Fruit fly (Drosophila melanogaster) whole organism, prepupa: Measurements from ENCODE around the gene CG32017.

Experiments used
- Blimp-1 ChIP-seq: fragments of 200-800 bp; sonication (Bioruptor generic); optimal IDR thresholded peaks from 3 replicates; lab custom pipeline; 2017; ENCODE audit warnings: missing biosample characterization, missing genetic modification characterization, mild to moderate bottlenecking, moderate library complexity, missing genetic modification reagents
- CG10631 ChIP-seq: fragments of 200-800 bp; sonication (Bioruptor generic); optimal IDR thresholded peaks from 2 replicates; lab custom pipeline; 2016; ENCODE audit warnings: missing biosample characterization, missing genetic modification characterization
- CG10669 ChIP-seq: fragments of 200-800 bp; sonication (Bioruptor generic); optimal IDR thresholded peaks from 3 replicates; lab custom pipeline; 2018; ENCODE audit warnings: missing biosample characterization, mild to moderate bottlenecking, missing genetic modification characterization, moderate library complexity
- CG11294 ChIP-seq: fragments of 200-800 bp; sonication (Bioruptor generic); IDR thresholded peaks from 2 replicates; pipeline ENCODE4 v1.3.6; 2022; ENCODE audit warnings: missing biosample characterization, missing genetic modification characterization
- CG11762 ChIP-seq: fragments of 200-800 bp; sonication (Bioruptor generic); optimal IDR thresholded peaks from 3 replicates; lab custom pipeline; 2016; ENCODE audit warnings: missing biosample characterization, missing genetic modification characterization; ENCODE audit not compliant: insufficient read depth
- CG11902 ChIP-seq: fragments of 200-800 bp; sonication (Bioruptor generic); optimal IDR thresholded peaks from 3 replicates; lab custom pipeline; 2016; ENCODE audit warnings: missing biosample characterization, missing genetic modification characterization
- CG15336 ChIP-seq: fragments of 200-800 bp; sonication (Bioruptor generic); IDR thresholded peaks from 2 replicates; pipeline ENCODE4 v1.3.6; 2022; ENCODE audit warnings: missing biosample characterization, missing genetic modification characterization
- CG1621 ChIP-seq: fragments of 200-800 bp; sonication (Bioruptor generic); optimal IDR thresholded peaks from 3 replicates; lab custom pipeline; 2018; ENCODE audit warnings: missing biosample characterization, mild to moderate bottlenecking, missing genetic modification characterization
- CG3032 ChIP-seq: fragments of 200-800 bp; optimal IDR thresholded peaks from 2 replicates; lab custom pipeline; 2019; ENCODE audit warnings: missing biosample characterization, mild to moderate bottlenecking, missing genetic modification characterization, moderate library complexity
- CG31627 ChIP-seq: fragments of 200-800 bp; sonication (Bioruptor generic); optimal IDR thresholded peaks from 3 replicates; lab custom pipeline; 2016; ENCODE audit warnings: missing biosample characterization, missing genetic modification characterization
- CG32006 ChIP-seq: fragments of 200-800 bp; sonication (Bioruptor generic); optimal IDR thresholded peaks from 3 replicates; lab custom pipeline; 2017; ENCODE audit warnings: missing biosample characterization, mild to moderate bottlenecking, missing genetic modification characterization
- CG34406 ChIP-seq: fragments of 200-800 bp; sonication (Bioruptor generic); optimal IDR thresholded peaks from 3 replicates; lab custom pipeline; 2016; ENCODE audit warnings: missing biosample characterization, missing genetic modification characterization
- CG4318 ChIP-seq: fragments of 200-800 bp; sonication (Bioruptor generic); optimal IDR thresholded peaks from 3 replicates; lab custom pipeline; 2017; ENCODE audit warnings: missing biosample characterization, mild to moderate bottlenecking, missing genetic modification characterization
- CG6163 ChIP-seq: fragments of 200-800 bp; sonication (Bioruptor generic); IDR thresholded peaks from 3 replicates; pipeline ENCODE4 v1.3.6; 2022; ENCODE audit warnings: missing biosample characterization, missing genetic modification characterization
- CG6276 ChIP-seq: fragments of 200-800 bp; sonication (Bioruptor generic); optimal IDR thresholded peaks from 2 replicates; lab custom pipeline; 2017; ENCODE audit warnings: missing biosample characterization, mild to moderate bottlenecking, missing genetic modification characterization
- CG6792 ChIP-seq: fragments of 200-800 bp; sonication (Bioruptor generic); optimal IDR thresholded peaks from 3 replicates; lab custom pipeline; 2016; ENCODE audit warnings: missing biosample characterization, missing genetic modification characterization
- CG6854 ChIP-seq: fragments of 200-800 bp; sonication (Bioruptor generic); optimal IDR thresholded peaks from 2 replicates; lab custom pipeline; 2017; ENCODE audit warnings: missing biosample characterization, mild to moderate bottlenecking, missing genetic modification characterization
- CG8119 ChIP-seq: fragments of 200-800 bp; sonication (Bioruptor generic); IDR thresholded peaks from 3 replicates; pipeline ENCODE4 v1.3.6; 2022; ENCODE audit warnings: missing biosample characterization, missing genetic modification characterization
- CG8319 ChIP-seq: fragments of 200-800 bp; sonication (Bioruptor generic); optimal IDR thresholded peaks from 3 replicates; lab custom pipeline; 2016; ENCODE audit warnings: missing biosample characterization, missing genetic modification characterization
- CG8632 ChIP-seq: fragments of 200-800 bp; sonication (Bioruptor generic); optimal IDR thresholded peaks from 3 replicates; lab custom pipeline; 2016; ENCODE audit warnings: missing biosample characterization, missing genetic modification characterization
- CG9139 ChIP-seq: fragments of 200-800 bp; sonication (Bioruptor generic); optimal IDR thresholded peaks from 3 replicates; lab custom pipeline; 2017; ENCODE audit warnings: missing biosample characterization, mild to moderate bottlenecking, missing genetic modification characterization
- Eip75B ChIP-seq: fragments of 200-800 bp; sonication (Bioruptor generic); optimal IDR thresholded peaks from 3 replicates; lab custom pipeline; 2016; ENCODE audit warnings: missing biosample characterization, missing genetic modification characterization
- Eip78C ChIP-seq: fragments of 200-800 bp; sonication (Bioruptor generic); peaks from one replicate; lab custom pipeline; 2016; ENCODE audit warnings: missing biosample characterization, missing genetic modification characterization
- Eip93F ChIP-seq: fragments of 200-800 bp; sonication (Bioruptor generic); optimal IDR thresholded peaks from 2 replicates; lab custom pipeline; 2016; ENCODE audit warnings: missing biosample characterization, mild to moderate bottlenecking, missing genetic modification characterization
- Ets21C ChIP-seq: fragments of 200-800 bp; sonication (Bioruptor generic); optimal IDR thresholded peaks from 3 replicates; lab custom pipeline; 2016; ENCODE audit warnings: missing biosample characterization, missing genetic modification characterization
- Gug ChIP-seq: fragments of 200-800 bp; sonication (Bioruptor generic); IDR thresholded peaks from 2 replicates; pipeline ENCODE4 v1.3.6; 2022; ENCODE audit warnings: missing biosample characterization, missing genetic modification characterization
- Hr38 ChIP-seq: sonication (Bioruptor generic); optimal IDR thresholded peaks from 2 replicates; lab custom pipeline; 2016; ENCODE audit warnings: missing biosample characterization, missing genetic modification characterization
- Hr39 ChIP-seq: fragments of 200-800 bp; sonication (Bioruptor generic); optimal IDR thresholded peaks from 2 replicates; lab custom pipeline; 2016; ENCODE audit warnings: missing biosample characterization, missing genetic modification characterization
- Hr4 ChIP-seq: fragments of 200-800 bp; sonication (Bioruptor generic); optimal IDR thresholded peaks from 3 replicates; lab custom pipeline; 2016; ENCODE audit warnings: missing biosample characterization, missing genetic modification characterization
- Lpt ChIP-seq: fragments of 200-800 bp; sonication (Bioruptor generic); optimal IDR thresholded peaks from 3 replicates; lab custom pipeline; 2016; ENCODE audit warnings: missing biosample characterization, missing genetic modification characterization
- Met ChIP-seq: fragments of 200-800 bp; sonication (Bioruptor generic); optimal IDR thresholded peaks from 3 replicates; lab custom pipeline; 2016; ENCODE audit warnings: missing biosample characterization, missing genetic modification characterization
- OdsH ChIP-seq: fragments of 200-800 bp; sonication (Bioruptor generic); optimal IDR thresholded peaks from 3 replicates; lab custom pipeline; 2016; ENCODE audit warnings: missing biosample characterization, missing genetic modification characterization
- Smox ChIP-seq: fragments of 200-800 bp; sonication (Bioruptor generic); optimal IDR thresholded peaks from 3 replicates; lab custom pipeline; 2016; ENCODE audit warnings: missing biosample characterization, missing genetic modification characterization
- Sox102F ChIP-seq: fragments of 200-800 bp; sonication (Bioruptor generic); optimal IDR thresholded peaks from 2 replicates; lab custom pipeline; 2016; ENCODE audit warnings: missing biosample characterization, mild to moderate bottlenecking, missing genetic modification characterization
- Sox14 ChIP-seq: fragments of 200-800 bp; sonication (Bioruptor generic); optimal IDR thresholded peaks from 3 replicates; lab custom pipeline; 2016; ENCODE audit warnings: missing biosample characterization, missing genetic modification characterization
- Sox15 ChIP-seq: fragments of 200-800 bp; sonication (Bioruptor generic); optimal IDR thresholded peaks from 3 replicates; lab custom pipeline; 2016; ENCODE audit warnings: missing biosample characterization, missing genetic modification characterization
- cyc ChIP-seq: fragments of 200-800 bp; sonication (Bioruptor generic); optimal IDR thresholded peaks from 3 replicates; lab custom pipeline; 2016; ENCODE audit warnings: missing biosample characterization, missing genetic modification characterization
- dsx ChIP-seq: fragments of 200-800 bp; optimal IDR thresholded peaks from 3 replicates; lab custom pipeline; 2019; ENCODE audit warnings: missing biosample characterization, mild to moderate bottlenecking, missing genetic modification characterization, moderate library complexity; ENCODE audit not compliant: poor library complexity, severe bottlenecking
- eg ChIP-seq: fragments of 200-800 bp; sonication (Bioruptor generic); IDR thresholded peaks from 3 replicates; pipeline ENCODE4 v1.3.6; 2022; ENCODE audit warnings: missing biosample characterization, missing genetic modification characterization
- esn ChIP-seq: fragments of 200-800 bp; sonication (Bioruptor generic); optimal IDR thresholded peaks from 2 replicates; lab custom pipeline; 2016; ENCODE audit warnings: missing biosample characterization, mild to moderate bottlenecking, missing genetic modification characterization, moderate library complexity
- fd85E ChIP-seq: fragments of 200-800 bp; sonication (Bioruptor generic); optimal IDR thresholded peaks from 3 replicates; lab custom pipeline; 2016; ENCODE audit warnings: missing biosample characterization, missing genetic modification characterization
- fkh ChIP-seq: fragments of 200-800 bp; sonication (Bioruptor generic); optimal IDR thresholded peaks from 3 replicates; lab custom pipeline; 2017; ENCODE audit warnings: missing biosample characterization, mild to moderate bottlenecking, missing genetic modification characterization, moderate library complexity
- lz ChIP-seq: fragments of 200-800 bp; sonication (Bioruptor generic); optimal IDR thresholded peaks from 3 replicates; lab custom pipeline; 2016; ENCODE audit warnings: missing biosample characterization, missing genetic modification characterization
- net ChIP-seq: fragments of 200-800 bp; sonication (Bioruptor generic); optimal IDR thresholded peaks from 3 replicates; lab custom pipeline; 2016; ENCODE audit warnings: missing biosample characterization, missing genetic modification characterization
- pdm3 ChIP-seq: fragments of 200-800 bp; sonication (Bioruptor generic); optimal IDR thresholded peaks from 3 replicates; lab custom pipeline; 2016; ENCODE audit warnings: missing biosample characterization, missing genetic modification characterization
- salr ChIP-seq, 2 experiments: fragments of 200-800 bp; sonication (Bioruptor generic); optimal IDR thresholded peaks; 3 replicates each; lab custom pipeline; 2016 to 2018; ENCODE audit warnings: missing biosample characterization in 2 of 2, missing genetic modification characterization in 2 of 2, mild to moderate bottlenecking in 1 of 2
- spab ChIP-seq: fragments of 200-800 bp; sonication (Bioruptor generic); optimal IDR thresholded peaks from 2 replicates; lab custom pipeline; 2017; ENCODE audit warnings: missing biosample characterization, mild to moderate bottlenecking, missing genetic modification characterization, missing genetic modification reagents
- ss ChIP-seq, 2 experiments: fragments of 200-800 bp; sonication (Bioruptor generic); optimal IDR thresholded peaks; 2 replicates in 1 of 2; 3 replicates in 1 of 2; lab custom pipeline; 2017 to 2018; ENCODE audit warnings: mild to moderate bottlenecking in 2 of 2, missing biosample characterization in 2 of 2, missing genetic modification characterization in 2 of 2, moderate library complexity in 1 of 2
- topi ChIP-seq: fragments of 200-800 bp; sonication (Bioruptor generic); optimal IDR thresholded peaks from 3 replicates; lab custom pipeline; 2016; ENCODE audit warnings: missing biosample characterization, missing genetic modification characterization
- vri ChIP-seq: fragments of 200-800 bp; sonication (Bioruptor generic); optimal IDR thresholded peaks from 3 replicates; lab custom pipeline; 2016; ENCODE audit warnings: missing biosample characterization, mild to moderate bottlenecking, missing genetic modification characterization

The CG32017 gene

DNA sequence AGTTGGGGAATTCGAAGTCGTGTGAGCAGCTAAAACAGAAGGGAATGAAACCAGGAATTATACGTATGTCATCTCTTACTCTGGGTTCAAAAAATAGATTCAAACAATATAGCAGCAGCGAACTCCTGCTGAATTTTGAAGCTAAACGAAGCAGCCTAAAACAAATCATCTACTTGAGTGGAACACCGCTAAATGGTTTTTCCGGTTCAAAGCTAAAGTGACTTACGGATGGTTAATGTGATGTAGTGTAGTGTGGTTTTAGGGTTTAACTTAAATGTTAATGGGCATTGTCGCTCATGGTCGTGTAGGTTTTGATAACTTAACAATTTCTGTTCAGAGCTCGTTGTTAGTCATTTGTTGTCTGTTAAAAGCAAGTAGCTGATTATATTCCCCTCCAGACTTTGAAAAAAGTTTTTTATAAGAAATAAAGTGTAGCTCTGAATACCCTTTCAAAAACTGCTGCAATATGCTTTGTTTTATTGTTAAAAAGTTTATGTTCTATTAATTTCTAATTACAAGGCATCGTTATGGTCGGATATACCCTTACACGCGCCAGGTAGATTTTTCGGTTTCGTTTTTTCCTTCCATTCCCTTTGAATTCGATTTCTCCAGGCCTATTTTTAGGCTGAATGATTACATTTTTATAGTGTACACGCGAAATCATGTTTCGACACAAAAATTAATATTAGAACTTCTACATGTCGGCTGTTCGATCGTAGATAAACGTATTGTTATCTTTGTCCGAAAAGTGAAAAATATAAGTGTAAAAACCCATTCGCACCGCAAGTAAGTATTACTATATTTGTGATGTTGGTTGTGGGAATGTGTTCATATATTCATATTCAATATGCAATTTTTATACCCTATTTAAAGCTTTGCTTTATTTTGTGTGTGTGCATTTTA lies 48.8 kb downstream of the CG32017 start:
- peak; percentile 96 for TF ChIP-seq pdm3 (GFP tag; lab: Kevin White, UChicago)
- no peak for TF ChIP-seq CG6163 (GFP tag; lab: Robert Waterston, UW)
- TF ChIP-seq spab (GFP tag; lab: Kevin White, UChicago), result no peak
- TF ChIP-seq Gug (GFP tag; lab: Robert Waterston, UW), result no peak
- TF ChIP-seq CG6854, result peak; percentile 58
- peak; percentile 94 for TF ChIP-seq CG34406 (GFP tag; lab: Kevin White, UChicago)
- no peak for TF ChIP-seq dsx (GFP tag; lab: Kevin White, UChicago)
- no peak for TF ChIP-seq CG6276
- peak in 1 of 2 experiments; percentile 88 for TF ChIP-seq salr (GFP tag; optimal IDR thresholded peaks at IDR 0.05; lab: Kevin White, UChicago)
- peak; percentile 80 for TF ChIP-seq CG11902 (GFP tag; lab: Kevin White, UChicago)
- peak; percentile 93 for TF ChIP-seq Smox
- peak; percentile 94 for TF ChIP-seq lz (GFP tag; lab: Kevin White, UChicago)
- peak; percentile 87 for TF ChIP-seq CG10669 (GFP tag; lab: Kevin White, UChicago)
- TF ChIP-seq CG11294, result no peak
- TF ChIP-seq Sox14 (GFP tag; lab: Kevin White, UChicago), result peak; percentile 96
- TF ChIP-seq CG31627 (GFP tag; lab: Kevin White, UChicago), result peak; percentile 93
- TF ChIP-seq Sox102F, result peak; percentile 96
- TF ChIP-seq CG4318 (GFP tag; lab: Kevin White, UChicago), result peak; percentile 87
- TF ChIP-seq CG15336, result peak; percentile 97
- TF ChIP-seq Eip93F (GFP tag; lab: Kevin White, UChicago), result peak; percentile 87
- TF ChIP-seq CG8319 (GFP tag; lab: Kevin White, UChicago), result peak; percentile 85
- peak; percentile 94 for TF ChIP-seq Met (GFP tag; lab: Kevin White, UChicago)
- TF ChIP-seq CG8632, result peak; percentile 88
- TF ChIP-seq Eip78C (GFP tag; lab: Kevin White, UChicago), result peak; percentile 98
- no peak for TF ChIP-seq CG8119 (GFP tag; lab: Robert Waterston, UW)
- TF ChIP-seq CG9139 (GFP tag; lab: Kevin White, UChicago), result no peak
- TF ChIP-seq CG6792 (GFP tag; lab: Kevin White, UChicago), result peak; percentile 92
- peak; percentile 74 for TF ChIP-seq Sox15 (GFP tag; lab: Kevin White, UChicago)
- peak; percentile 47 for TF ChIP-seq Hr38 (GFP tag; lab: Kevin White, UChicago)
- TF ChIP-seq Eip75B (GFP tag; lab: Kevin White, UChicago), result peak; percentile 95
- TF ChIP-seq CG1621, result no peak
- peak; percentile 85 for TF ChIP-seq CG3032 (tag; lab: Kevin White, UChicago)
- TF ChIP-seq topi, result peak; percentile 93
- TF ChIP-seq Lpt (GFP tag; lab: Kevin White, UChicago), result peak; percentile 97
- peak; percentile 55 for TF ChIP-seq Blimp-1 (GFP tag; lab: Kevin White, UChicago)
- peak; percentile 95 for TF ChIP-seq OdsH (GFP tag; lab: Kevin White, UChicago)
- peak; percentile 68 for TF ChIP-seq fd85E (GFP tag; lab: Kevin White, UChicago)
- TF ChIP-seq Hr39, result peak; percentile 94
- TF ChIP-seq CG10631 (GFP tag; lab: Kevin White, UChicago), result peak; percentile 92
- peak; percentile 85 for TF ChIP-seq Ets21C (GFP tag; lab: Kevin White, UChicago)
- no peak for TF ChIP-seq fkh (GFP tag; lab: Kevin White, UChicago)
- TF ChIP-seq ss (GFP tag; optimal IDR thresholded peaks at IDR 0.05; lab: Kevin White, UChicago), result no peak
- TF ChIP-seq Hr4 (GFP tag; lab: Kevin White, UChicago), result peak; percentile 96
- peak; percentile 96 for TF ChIP-seq esn (GFP tag; lab: Kevin White, UChicago)
- peak; percentile 92 for TF ChIP-seq vri (GFP tag; lab: Kevin White, UChicago)
- TF ChIP-seq cyc, result peak; percentile 91
- no peak for TF ChIP-seq net
- no peak for TF ChIP-seq eg (GFP tag; lab: Robert Waterston, UW)
- no peak for TF ChIP-seq CG32006
- peak; percentile 89 for TF ChIP-seq CG11762 (GFP tag; lab: Kevin White, UChicago)
